Worm (Caenorhabditis elegans) whole organism, L2 larva: Measurements from ENCODE around the gene C34D4.3.

ENCODE experiments used
- aly-2 ChIP-seq: fragments of 150-350 bp; optimal IDR thresholded peaks from 2 replicates; lab custom pipeline; 2014; ENCODE audit warnings: missing biosample characterization, missing genetic modification characterization
- ama-1 ChIP-seq: fragments of 150-350 bp; optimal IDR thresholded peaks from 2 replicates; lab custom pipeline; 2018; ENCODE audit warnings: inconsistent platforms
- ceh-16 ChIP-seq: fragments of 150-350 bp; optimal IDR thresholded peaks from 2 replicates; lab custom pipeline; 2014; ENCODE audit warnings: missing biosample characterization, missing genetic modification characterization
- ceh-82 ChIP-seq: fragments of 150-350 bp; optimal IDR thresholded peaks from 2 replicates; lab custom pipeline; 2014; ENCODE audit warnings: missing biosample characterization, missing genetic modification characterization
- egl-27 ChIP-seq: sonication (generic microtip); optimal IDR thresholded peaks from 3 replicates; lab custom pipeline; 2017; ENCODE audit warnings: missing biosample characterization, missing genetic modification reagents, missing genetic modification characterization
- elt-1 ChIP-seq: fragments of 150-350 bp; optimal IDR thresholded peaks from 2 replicates; lab custom pipeline; 2014; ENCODE audit warnings: missing biosample characterization, missing genetic modification characterization
- lin-13 ChIP-seq: fragments of 150-350 bp; optimal IDR thresholded peaks from 2 replicates; lab custom pipeline; 2014; ENCODE audit warnings: missing biosample characterization, missing genetic modification reagents, missing genetic modification characterization
- lsy-2 ChIP-seq, 2 experiments: fragments of 150-350 bp in 1 of 2; sonication (generic microtip) in 1 of 2; optimal IDR thresholded peaks; 2 replicates each; lab custom pipeline; 2014 to 2017; ENCODE audit warnings: missing biosample characterization in 2 of 2, missing genetic modification characterization in 2 of 2
- nhr-25 ChIP-seq: fragments of 150-350 bp; sonication (generic microtip); optimal IDR thresholded peaks from 3 replicates; lab custom pipeline; 2014; ENCODE audit warnings: missing biosample characterization, missing genetic modification characterization
- nhr-6 ChIP-seq: fragments of 150-350 bp; optimal IDR thresholded peaks from 2 replicates; lab custom pipeline; 2014; ENCODE audit warnings: missing biosample characterization, missing genetic modification characterization
- sem-4 ChIP-seq: fragments of 150-350 bp; optimal IDR thresholded peaks from 2 replicates; lab custom pipeline; 2014; ENCODE audit warnings: missing biosample characterization, missing genetic modification reagents, missing genetic modification characterization
- skn-1 ChIP-seq: sonication (generic microtip); optimal IDR thresholded peaks from 2 replicates; lab custom pipeline; 2017; ENCODE audit warnings: missing biosample characterization, missing genetic modification characterization
- sma-9 ChIP-seq, 2 experiments: fragments of 150-350 bp in 1 of 2; sonication (generic microtip) in 1 of 2; optimal IDR thresholded peaks; 2 replicates each; lab custom pipeline; 2014 to 2016; ENCODE audit warnings: missing genetic modification characterization in 2 of 2, mild to moderate bottlenecking in 1 of 2, missing biosample characterization in 1 of 2, missing compliant biosample characterization in 1 of 2, missing genetic modification reagents in 1 of 2, moderate library complexity in 1 of 2

DNA sequence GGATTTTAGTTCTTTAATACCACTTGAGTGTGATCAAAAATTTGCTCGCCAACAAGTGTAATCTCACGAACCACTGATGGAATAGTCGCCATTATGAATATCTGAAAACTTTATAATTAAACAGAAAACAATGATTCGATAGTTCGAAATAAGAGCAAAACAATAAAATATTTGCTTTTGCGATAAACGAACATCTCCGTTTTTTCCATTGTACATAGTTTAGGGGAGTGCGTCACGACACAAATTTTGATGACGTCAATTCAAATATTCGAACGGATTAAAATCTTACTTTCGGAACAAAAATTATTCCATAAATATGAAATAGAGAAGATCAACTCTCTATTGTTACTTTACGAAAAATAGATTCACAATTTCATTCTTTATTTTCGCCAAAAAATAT lies 19.5 kb upstream of the C34D4.3 start, which contains the start of gene mutd-1:
- TF ChIP-seq sem-4 (tag; lab: Kevin White, UChicago) (no peak), ceh-16 (tag; lab: Kevin White, UChicago) (no peak), sma-9 (GFP tag; optimal IDR thresholded peaks at IDR 0.05; lab: Kevin White, UChicago) (no peak), sma-9 (tag; optimal IDR thresholded peaks at IDR 0.05; lab: Kevin White, UChicago) (no peak), lin-13 (GFP tag; lab: Kevin White, UChicago) (no peak), skn-1 (no peak), lsy-2 (tag; optimal IDR thresholded peaks at IDR 0.05; lab: Kevin White, UChicago) (no peak), ceh-82 (tag; lab: Kevin White, UChicago) (no peak), aly-2 (tag; lab: Kevin White, UChicago) (no peak), nhr-25 (tag; lab: Kevin White, UChicago) (no peak), ama-1 (lab: Kevin White, UChicago) (no peak), elt-1 (tag; lab: Kevin White, UChicago) (no peak), egl-27 (tag; lab: Kevin White, UChicago) (no peak), nhr-6 (tag; lab: Kevin White, UChicago) (no peak)
